Fruit fly (Drosophila melanogaster) whole organism, prepupa: ENCODE results near the gene CG2059.

Experiments
- CG10669 ChIP-seq: fragments of 200-800 bp; sonication (Bioruptor generic); optimal IDR thresholded peaks from 3 replicates; lab custom pipeline; 2018; ENCODE audit warnings: missing biosample characterization, mild to moderate bottlenecking, missing genetic modification characterization, moderate library complexity
- CG11294 ChIP-seq: fragments of 200-800 bp; sonication (Bioruptor generic); IDR thresholded peaks from 2 replicates; pipeline ENCODE4 v1.3.6; 2022; ENCODE audit warnings: missing biosample characterization, missing genetic modification characterization
- CG11762 ChIP-seq: fragments of 200-800 bp; sonication (Bioruptor generic); optimal IDR thresholded peaks from 3 replicates; lab custom pipeline; 2016; ENCODE audit warnings: missing biosample characterization, missing genetic modification characterization; ENCODE audit not compliant: insufficient read depth
- CG11902 ChIP-seq: fragments of 200-800 bp; sonication (Bioruptor generic); optimal IDR thresholded peaks from 3 replicates; lab custom pipeline; 2016; ENCODE audit warnings: missing biosample characterization, missing genetic modification characterization
- CG15336 ChIP-seq: fragments of 200-800 bp; sonication (Bioruptor generic); IDR thresholded peaks from 2 replicates; pipeline ENCODE4 v1.3.6; 2022; ENCODE audit warnings: missing biosample characterization, missing genetic modification characterization
- CG1621 ChIP-seq: fragments of 200-800 bp; sonication (Bioruptor generic); optimal IDR thresholded peaks from 3 replicates; lab custom pipeline; 2018; ENCODE audit warnings: missing biosample characterization, mild to moderate bottlenecking, missing genetic modification characterization
- CG16779 ChIP-seq: fragments of 200-800 bp; sonication (Bioruptor generic); optimal IDR thresholded peaks from 3 replicates; lab custom pipeline; 2017; ENCODE audit warnings: missing biosample characterization, mild to moderate bottlenecking, missing genetic modification characterization
- CG34406 ChIP-seq: fragments of 200-800 bp; sonication (Bioruptor generic); optimal IDR thresholded peaks from 3 replicates; lab custom pipeline; 2016; ENCODE audit warnings: missing biosample characterization, missing genetic modification characterization
- CG3919 ChIP-seq: fragments of 200-800 bp; sonication (Bioruptor generic); optimal IDR thresholded peaks from 3 replicates; lab custom pipeline; 2016; ENCODE audit warnings: missing biosample characterization, missing genetic modification characterization
- CG4318 ChIP-seq: fragments of 200-800 bp; sonication (Bioruptor generic); optimal IDR thresholded peaks from 3 replicates; lab custom pipeline; 2017; ENCODE audit warnings: missing biosample characterization, mild to moderate bottlenecking, missing genetic modification characterization
- CG6792 ChIP-seq: fragments of 200-800 bp; sonication (Bioruptor generic); optimal IDR thresholded peaks from 3 replicates; lab custom pipeline; 2016; ENCODE audit warnings: missing biosample characterization, missing genetic modification characterization
- CG6808 ChIP-seq: fragments of 200-800 bp; sonication (Bioruptor generic); optimal IDR thresholded peaks from 3 replicates; lab custom pipeline; 2017; ENCODE audit warnings: missing biosample characterization, missing genetic modification characterization, mild to moderate bottlenecking, moderate library complexity, missing genetic modification reagents
- CG7368 ChIP-seq: fragments of 200-800 bp; sonication (Bioruptor generic); optimal IDR thresholded peaks from 3 replicates; lab custom pipeline; 2016; ENCODE audit warnings: missing biosample characterization, missing genetic modification characterization
- CG8119 ChIP-seq: fragments of 200-800 bp; sonication (Bioruptor generic); IDR thresholded peaks from 3 replicates; pipeline ENCODE4 v1.3.6; 2022; ENCODE audit warnings: missing biosample characterization, missing genetic modification characterization
- CG8319 ChIP-seq: fragments of 200-800 bp; sonication (Bioruptor generic); optimal IDR thresholded peaks from 3 replicates; lab custom pipeline; 2016; ENCODE audit warnings: missing biosample characterization, missing genetic modification characterization
- CG8632 ChIP-seq: fragments of 200-800 bp; sonication (Bioruptor generic); optimal IDR thresholded peaks from 3 replicates; lab custom pipeline; 2016; ENCODE audit warnings: missing biosample characterization, missing genetic modification characterization
- CG9139 ChIP-seq: fragments of 200-800 bp; sonication (Bioruptor generic); optimal IDR thresholded peaks from 3 replicates; lab custom pipeline; 2017; ENCODE audit warnings: missing biosample characterization, mild to moderate bottlenecking, missing genetic modification characterization
- Eip75B ChIP-seq: fragments of 200-800 bp; sonication (Bioruptor generic); optimal IDR thresholded peaks from 3 replicates; lab custom pipeline; 2016; ENCODE audit warnings: missing biosample characterization, missing genetic modification characterization
- Eip78C ChIP-seq: fragments of 200-800 bp; sonication (Bioruptor generic); peaks from one replicate; lab custom pipeline; 2016; ENCODE audit warnings: missing biosample characterization, missing genetic modification characterization
- Eip93F ChIP-seq: fragments of 200-800 bp; sonication (Bioruptor generic); optimal IDR thresholded peaks from 2 replicates; lab custom pipeline; 2016; ENCODE audit warnings: missing biosample characterization, mild to moderate bottlenecking, missing genetic modification characterization
- Ets21C ChIP-seq: fragments of 200-800 bp; sonication (Bioruptor generic); optimal IDR thresholded peaks from 3 replicates; lab custom pipeline; 2016; ENCODE audit warnings: missing biosample characterization, missing genetic modification characterization
- Ets96B ChIP-seq: fragments of 200-800 bp; optimal IDR thresholded peaks from 2 replicates; lab custom pipeline; 2019; ENCODE audit warnings: missing biosample characterization, mild to moderate bottlenecking, missing genetic modification characterization, moderate library complexity
- Gug ChIP-seq: fragments of 200-800 bp; sonication (Bioruptor generic); IDR thresholded peaks from 2 replicates; pipeline ENCODE4 v1.3.6; 2022; ENCODE audit warnings: missing biosample characterization, missing genetic modification characterization
- Hr39 ChIP-seq: fragments of 200-800 bp; sonication (Bioruptor generic); optimal IDR thresholded peaks from 2 replicates; lab custom pipeline; 2016; ENCODE audit warnings: missing biosample characterization, missing genetic modification characterization
- Hr4 ChIP-seq: fragments of 200-800 bp; sonication (Bioruptor generic); optimal IDR thresholded peaks from 3 replicates; lab custom pipeline; 2016; ENCODE audit warnings: missing biosample characterization, missing genetic modification characterization
- Met ChIP-seq: fragments of 200-800 bp; sonication (Bioruptor generic); optimal IDR thresholded peaks from 3 replicates; lab custom pipeline; 2016; ENCODE audit warnings: missing biosample characterization, missing genetic modification characterization
- OdsH ChIP-seq: fragments of 200-800 bp; sonication (Bioruptor generic); optimal IDR thresholded peaks from 3 replicates; lab custom pipeline; 2016; ENCODE audit warnings: missing biosample characterization, missing genetic modification characterization
- Smox ChIP-seq: fragments of 200-800 bp; sonication (Bioruptor generic); optimal IDR thresholded peaks from 3 replicates; lab custom pipeline; 2016; ENCODE audit warnings: missing biosample characterization, missing genetic modification characterization
- Sox102F ChIP-seq: fragments of 200-800 bp; sonication (Bioruptor generic); optimal IDR thresholded peaks from 2 replicates; lab custom pipeline; 2016; ENCODE audit warnings: missing biosample characterization, mild to moderate bottlenecking, missing genetic modification characterization
- Sox14 ChIP-seq: fragments of 200-800 bp; sonication (Bioruptor generic); optimal IDR thresholded peaks from 3 replicates; lab custom pipeline; 2016; ENCODE audit warnings: missing biosample characterization, missing genetic modification characterization
- Sox15 ChIP-seq: fragments of 200-800 bp; sonication (Bioruptor generic); optimal IDR thresholded peaks from 3 replicates; lab custom pipeline; 2016; ENCODE audit warnings: missing biosample characterization, missing genetic modification characterization
- achi ChIP-seq: fragments of 200-800 bp; sonication (Bioruptor generic); optimal IDR thresholded peaks from 3 replicates; lab custom pipeline; 2016; ENCODE audit warnings: missing biosample characterization, missing genetic modification characterization
- acj6 ChIP-seq: fragments of 200-800 bp; sonication (Bioruptor generic); optimal IDR thresholded peaks from 3 replicates; lab custom pipeline; 2016; ENCODE audit warnings: missing biosample characterization, missing genetic modification characterization
- dac ChIP-seq: fragments of 200-800 bp; sonication (Bioruptor generic); optimal IDR thresholded peaks from 2 replicates; lab custom pipeline; 2017; ENCODE audit warnings: missing biosample characterization, mild to moderate bottlenecking, missing genetic modification characterization
- dsx ChIP-seq: fragments of 200-800 bp; optimal IDR thresholded peaks from 3 replicates; lab custom pipeline; 2019; ENCODE audit warnings: missing biosample characterization, mild to moderate bottlenecking, missing genetic modification characterization, moderate library complexity; ENCODE audit not compliant: poor library complexity, severe bottlenecking
- eg ChIP-seq: fragments of 200-800 bp; sonication (Bioruptor generic); IDR thresholded peaks from 3 replicates; pipeline ENCODE4 v1.3.6; 2022; ENCODE audit warnings: missing biosample characterization, missing genetic modification characterization
- esn ChIP-seq: fragments of 200-800 bp; sonication (Bioruptor generic); optimal IDR thresholded peaks from 2 replicates; lab custom pipeline; 2016; ENCODE audit warnings: missing biosample characterization, mild to moderate bottlenecking, missing genetic modification characterization, moderate library complexity
- fd85E ChIP-seq: fragments of 200-800 bp; sonication (Bioruptor generic); optimal IDR thresholded peaks from 3 replicates; lab custom pipeline; 2016; ENCODE audit warnings: missing biosample characterization, missing genetic modification characterization
- fkh ChIP-seq: fragments of 200-800 bp; sonication (Bioruptor generic); optimal IDR thresholded peaks from 3 replicates; lab custom pipeline; 2017; ENCODE audit warnings: missing biosample characterization, mild to moderate bottlenecking, missing genetic modification characterization, moderate library complexity
- lz ChIP-seq: fragments of 200-800 bp; sonication (Bioruptor generic); optimal IDR thresholded peaks from 3 replicates; lab custom pipeline; 2016; ENCODE audit warnings: missing biosample characterization, missing genetic modification characterization
- pdm3 ChIP-seq: fragments of 200-800 bp; sonication (Bioruptor generic); optimal IDR thresholded peaks from 3 replicates; lab custom pipeline; 2016; ENCODE audit warnings: missing biosample characterization, missing genetic modification characterization
- salr ChIP-seq, 2 experiments: fragments of 200-800 bp; sonication (Bioruptor generic); optimal IDR thresholded peaks; 3 replicates each; lab custom pipeline; 2016 to 2018; ENCODE audit warnings: missing biosample characterization in 2 of 2, missing genetic modification characterization in 2 of 2, mild to moderate bottlenecking in 1 of 2
- spab ChIP-seq: fragments of 200-800 bp; sonication (Bioruptor generic); optimal IDR thresholded peaks from 2 replicates; lab custom pipeline; 2017; ENCODE audit warnings: missing biosample characterization, mild to moderate bottlenecking, missing genetic modification characterization, missing genetic modification reagents
- ss ChIP-seq, 2 experiments: fragments of 200-800 bp; sonication (Bioruptor generic); optimal IDR thresholded peaks; 2 replicates in 1 of 2; 3 replicates in 1 of 2; lab custom pipeline; 2017 to 2018; ENCODE audit warnings: mild to moderate bottlenecking in 2 of 2, missing biosample characterization in 2 of 2, missing genetic modification characterization in 2 of 2, moderate library complexity in 1 of 2
- svp ChIP-seq: fragments of 200-800 bp; sonication (Bioruptor generic); peaks from one replicate; lab custom pipeline; 2016; ENCODE audit warnings: missing biosample characterization, missing genetic modification characterization

The CG2059 gene

DNA sequence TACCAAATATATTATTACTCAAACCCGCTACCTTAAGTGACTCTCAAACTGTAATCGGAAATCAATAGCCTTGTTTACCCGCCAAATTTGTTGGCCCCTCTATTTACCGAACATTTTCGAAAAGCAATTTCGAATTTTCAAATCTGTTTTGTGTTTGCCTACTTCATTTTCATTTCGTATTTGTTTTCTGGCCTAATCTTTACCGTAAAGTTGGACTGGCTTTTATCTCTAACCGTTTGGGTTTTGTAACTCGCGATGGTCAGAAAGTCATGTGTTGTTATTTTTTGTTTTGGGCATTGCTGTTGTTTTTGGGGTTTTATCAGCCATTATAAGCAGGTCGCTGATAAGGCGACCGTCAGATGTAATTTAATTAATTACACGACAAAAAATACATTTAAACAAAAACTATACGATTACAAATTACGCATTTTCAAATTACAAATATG is 47.2 kb downstream of the CG2059 start:
- TF ChIP-seq Met (GFP tag; lab: Kevin White, UChicago) (no peak), Ets21C (GFP tag; lab: Kevin White, UChicago) (no peak), Gug (GFP tag; lab: Robert Waterston, UW) (no peak), CG15336 (GFP tag; lab: Robert Waterston, UW) (no peak), fkh (GFP tag; lab: Kevin White, UChicago) (peak; percentile 90), Ets96B (no peak), Hr4 (GFP tag; lab: Kevin White, UChicago) (no peak), Sox102F (GFP tag; lab: Kevin White, UChicago) (no peak), svp (peak; percentile 21), dac (GFP tag; lab: Kevin White, UChicago) (no peak), ss (GFP tag; optimal IDR thresholded peaks at IDR 0.05; lab: Kevin White, UChicago) (no peak), CG3919 (GFP tag; lab: Kevin White, UChicago) (no peak)

DNA sequence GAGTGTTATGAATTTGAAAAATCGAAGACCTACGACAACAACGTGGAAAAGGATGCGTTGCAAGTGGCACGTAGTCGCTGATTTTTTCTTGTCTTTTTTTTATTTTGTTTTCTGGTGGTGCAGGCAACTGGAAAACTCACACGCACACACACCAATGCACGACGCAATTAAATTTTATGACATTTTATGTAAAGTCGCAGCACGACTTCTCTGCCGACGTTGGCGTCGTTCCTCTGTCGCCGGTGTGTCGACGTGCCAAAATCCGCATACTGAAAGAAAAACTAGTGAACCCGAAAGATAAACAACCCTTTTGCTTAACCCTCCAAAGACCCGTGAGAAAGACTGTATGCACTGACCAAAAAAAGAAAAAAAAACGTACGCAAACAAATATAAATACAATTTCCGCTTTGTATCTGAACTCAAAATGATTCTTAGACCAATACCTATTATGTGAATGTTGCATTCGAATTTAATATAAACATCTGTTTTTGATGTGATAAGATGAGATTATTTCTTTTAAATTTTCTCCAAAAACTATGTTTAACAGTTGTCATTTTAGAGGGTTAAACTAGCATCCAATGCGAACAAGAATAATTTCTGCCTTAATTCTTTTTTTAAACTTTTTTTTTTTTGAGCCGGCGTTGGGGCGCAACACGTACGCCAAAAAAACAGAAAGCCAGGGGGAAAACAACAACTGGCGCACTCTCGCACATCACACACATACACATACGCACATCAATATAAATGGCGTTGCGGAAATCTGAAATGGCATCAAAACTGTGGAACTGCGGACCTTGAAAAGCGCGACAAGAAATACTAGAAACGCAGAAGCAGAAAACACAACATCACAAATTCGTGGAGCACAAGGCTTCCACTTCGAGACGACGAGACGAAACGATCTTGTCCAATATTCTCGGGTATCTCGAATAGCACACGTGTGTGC is 48.0 kb downstream of the CG2059 start:
- TF ChIP-seq CG8632 (peak; percentile 75), Smox (GFP tag; lab: Kevin White, UChicago) (peak; percentile 76), CG11762 (GFP tag; lab: Kevin White, UChicago) (peak; percentile 65), pdm3 (GFP tag; lab: Kevin White, UChicago) (peak; percentile 81), CG16779 (peak; percentile 52), Sox14 (GFP tag; lab: Kevin White, UChicago) (peak; percentile 73), esn (GFP tag; lab: Kevin White, UChicago) (peak; percentile 77), Sox15 (peak; percentile 64), Hr4 (GFP tag; lab: Kevin White, UChicago) (peak; percentile 50), fkh (GFP tag; lab: Kevin White, UChicago) (no peak), CG6808 (GFP tag; lab: Kevin White, UChicago) (peak; percentile 84), Hr39 (GFP tag; lab: Kevin White, UChicago) (peak; percentile 70), CG7368 (GFP tag; lab: Kevin White, UChicago) (peak; percentile 61), Eip78C (GFP tag; lab: Kevin White, UChicago) (peak; percentile 97), CG3919 (GFP tag; lab: Kevin White, UChicago) (peak; percentile 81), Sox102F (GFP tag; lab: Kevin White, UChicago) (peak; percentile 77), CG1621 (tag; lab: Kevin White, UChicago) (peak; percentile 62), CG8119 (GFP tag; lab: Robert Waterston, UW) (peak; percentile 58), Eip75B (GFP tag; lab: Kevin White, UChicago) (peak; percentile 84), CG11902 (peak; percentile 50), spab (GFP tag; lab: Kevin White, UChicago) (peak; percentile 74), CG9139 (GFP tag; lab: Kevin White, UChicago) (peak; percentile 72), lz (peak; percentile 69), CG8319 (GFP tag; lab: Kevin White, UChicago) (peak; percentile 7), CG11294 (GFP tag; lab: Robert Waterston, UW) (peak; percentile 27; the same call in 1 of the 2 replicates), CG6792 (GFP tag; lab: Kevin White, UChicago) (peak; percentile 75), achi (GFP tag; lab: Kevin White, UChicago) (peak; percentile 79), CG34406 (peak; percentile 71), dsx (GFP tag; lab: Kevin White, UChicago) (no peak), ss (GFP tag; optimal IDR thresholded peaks at IDR 0.05; lab: Kevin White, UChicago) (peak; percentile 60 to 86), salr (GFP tag; optimal IDR thresholded peaks at IDR 0.05; lab: Kevin White, UChicago) (peak; percentile 53 to 83), eg (GFP tag; lab: Robert Waterston, UW) (peak; percentile 48; the same call in 1 of the 3 replicates), fd85E (GFP tag; lab: Kevin White, UChicago) (peak; percentile 38), Met (GFP tag; lab: Kevin White, UChicago) (peak; percentile 77), CG4318 (GFP tag; lab: Kevin White, UChicago) (peak; percentile 24), OdsH (GFP tag; lab: Kevin White, UChicago) (peak; percentile 74), Ets96B (peak; percentile 68), CG15336 (GFP tag; lab: Robert Waterston, UW) (peak; percentile 53; the same call in 1 of the 2 replicates), CG10669 (GFP tag; lab: Kevin White, UChicago) (peak; percentile 86), acj6 (GFP tag; lab: Kevin White, UChicago) (peak; percentile 83), Eip93F (GFP tag; lab: Kevin White, UChicago) (no peak), Ets21C (GFP tag; lab: Kevin White, UChicago) (peak; percentile 50)
